Fruit fly (Drosophila melanogaster): ENCODE measurements around the gene P5CDh1.

Gene P5CDh1

DNA sequence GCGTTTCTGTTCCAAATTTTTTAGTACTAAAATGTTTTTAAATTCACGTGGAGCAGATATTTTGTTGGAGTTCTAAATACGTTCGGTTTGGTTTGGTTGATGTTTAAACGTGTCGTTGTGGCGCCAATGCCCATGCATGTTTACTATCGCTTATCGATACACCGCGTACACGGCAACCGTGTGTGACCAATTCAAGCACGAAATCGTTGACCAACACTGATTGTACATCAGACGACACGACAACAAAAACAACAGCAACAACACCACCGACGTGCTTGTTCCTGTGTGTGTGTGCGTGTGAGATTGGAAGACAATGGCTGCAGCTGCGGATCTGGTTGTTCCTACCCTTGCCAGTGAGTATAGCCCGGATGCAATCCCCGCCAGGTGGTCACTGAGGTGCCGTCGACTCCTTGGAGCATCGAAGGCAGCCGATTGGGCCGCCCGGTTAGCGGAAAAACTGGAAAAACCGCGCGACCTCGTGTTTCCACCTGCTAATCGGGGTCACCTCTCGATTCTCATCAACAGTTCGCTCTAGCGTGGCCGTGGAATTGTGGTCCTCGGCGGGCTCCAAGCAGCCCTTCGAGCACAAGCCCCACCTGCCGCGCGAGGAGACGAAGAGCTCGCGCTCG is 16.3 kb downstream of the P5CDh1 start, which contains the start of gene eIF2A:
TSS of gene eIF2A (plus strand) at position 16 of the 629 bp plus-strand sequence.
- TF ChIP-seq Sin3A (optimal IDR thresholded peaks at IDR 0.05) (no peak), insv (optimal IDR thresholded peaks at IDR 0.05) (no peak), ttk (optimal IDR thresholded peaks at IDR 0.05) (no peak)

DNA sequence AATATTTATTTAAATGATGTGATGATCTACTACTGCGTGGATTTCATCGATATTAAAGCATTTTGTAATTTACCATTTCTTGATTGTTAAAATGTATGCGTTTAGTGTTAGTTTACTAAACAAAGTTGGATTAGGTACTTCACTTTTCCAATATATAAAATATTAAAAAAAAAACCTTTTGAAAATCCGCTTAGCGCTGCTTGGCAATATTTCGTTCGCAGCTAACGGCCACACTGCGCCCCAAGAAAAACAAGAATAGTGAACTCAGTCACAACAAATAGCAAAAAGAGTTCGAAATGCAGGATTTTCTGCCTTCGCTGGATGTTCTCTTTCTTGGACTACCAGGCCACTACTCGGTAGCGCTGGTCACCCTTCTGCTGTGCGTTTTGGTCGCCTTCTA is 17.9 kb downstream of the P5CDh1 start, which contains the start of gene CG7407:
TSS of gene CG7407 (plus strand) at position 226 of the 400 bp plus-strand sequence.
- TF ChIP-seq ttk (optimal IDR thresholded peaks at IDR 0.05) (no peak), Myc (optimal IDR thresholded peaks at IDR 0.05) (no peak), h (optimal IDR thresholded peaks at IDR 0.05) (no peak), insv (optimal IDR thresholded peaks at IDR 0.05) (no peak), psq (optimal IDR thresholded peaks at IDR 0.05) (no peak), Sin3A (optimal IDR thresholded peaks at IDR 0.05) (no peak)

DNA sequence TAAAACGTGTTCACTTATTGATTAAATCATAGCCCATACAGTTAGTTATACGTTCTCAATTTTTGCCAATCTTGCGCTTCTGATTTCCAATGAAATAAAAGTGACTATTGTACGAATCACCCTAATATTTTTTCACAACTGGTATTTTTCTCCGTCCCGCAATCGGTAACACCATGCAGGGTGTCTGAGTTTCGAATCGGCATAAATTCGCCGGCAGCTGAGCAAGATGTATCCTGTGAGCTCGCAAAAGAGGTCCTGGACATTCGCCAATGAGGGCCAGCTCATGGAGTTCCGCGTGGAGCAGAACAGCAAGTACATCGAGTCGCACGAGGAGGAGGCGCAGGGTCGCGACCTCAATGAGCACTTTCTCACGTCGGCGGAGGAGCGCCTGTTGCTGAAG is 19.4 kb downstream of the P5CDh1 start, which contains the start of gene CycH:
TSS of gene CycH (plus strand) at position 218 of the 400 bp plus-strand sequence.
- no peak for TF ChIP-seq ttk (optimal IDR thresholded peaks at IDR 0.05)

DNA sequence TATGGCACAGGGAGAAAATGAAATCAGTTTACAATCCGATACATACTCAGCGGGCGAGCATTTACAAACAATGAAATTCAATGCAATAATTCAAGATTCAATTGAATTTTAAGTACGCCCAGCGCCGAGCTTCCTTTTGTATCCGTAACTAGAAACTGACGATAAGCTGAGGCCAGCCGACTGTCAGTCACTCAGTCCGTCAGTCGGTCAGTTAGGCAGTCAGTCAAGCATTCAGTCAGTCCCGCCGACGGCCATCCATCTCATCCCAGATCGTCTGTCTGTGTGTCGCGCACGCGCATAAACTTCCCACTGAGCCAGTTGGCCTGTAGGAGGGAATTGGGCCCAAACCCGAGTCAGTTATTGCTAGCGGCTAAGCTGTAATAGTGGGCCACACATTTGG is 21.7 kb downstream of the P5CDh1 start:
- TF ChIP-seq insv (optimal IDR thresholded peaks at IDR 0.05) (no peak), h (optimal IDR thresholded peaks at IDR 0.05) (no peak), Myc (optimal IDR thresholded peaks at IDR 0.05) (no peak)

DNA sequence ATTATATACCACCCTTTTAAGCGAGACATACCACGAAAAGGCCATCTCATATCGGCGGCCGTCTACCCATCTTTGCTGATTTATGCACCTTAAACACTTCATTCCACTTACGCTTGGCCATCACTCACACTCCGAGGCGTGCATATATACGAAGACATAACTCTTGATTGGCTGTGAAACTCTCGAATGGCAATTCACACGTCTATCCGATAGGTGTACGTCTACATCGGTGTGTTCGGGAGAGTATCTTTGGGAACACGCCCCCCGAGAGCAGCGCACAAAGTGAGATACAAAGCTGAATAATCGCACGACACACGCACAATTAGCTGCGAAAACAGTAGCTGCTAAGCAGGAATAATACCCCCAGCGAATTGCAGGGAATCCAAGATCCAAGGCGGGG is 22.5 kb downstream of the P5CDh1 start:
- TF ChIP-seq insv (optimal IDR thresholded peaks at IDR 0.05) (no peak), h (optimal IDR thresholded peaks at IDR 0.05) (no peak), Sin3A (optimal IDR thresholded peaks at IDR 0.05) (no peak), Myc (optimal IDR thresholded peaks at IDR 0.05) (no peak), psq (optimal IDR thresholded peaks at IDR 0.05) (no peak), ttk (optimal IDR thresholded peaks at IDR 0.05) (no peak)

DNA sequence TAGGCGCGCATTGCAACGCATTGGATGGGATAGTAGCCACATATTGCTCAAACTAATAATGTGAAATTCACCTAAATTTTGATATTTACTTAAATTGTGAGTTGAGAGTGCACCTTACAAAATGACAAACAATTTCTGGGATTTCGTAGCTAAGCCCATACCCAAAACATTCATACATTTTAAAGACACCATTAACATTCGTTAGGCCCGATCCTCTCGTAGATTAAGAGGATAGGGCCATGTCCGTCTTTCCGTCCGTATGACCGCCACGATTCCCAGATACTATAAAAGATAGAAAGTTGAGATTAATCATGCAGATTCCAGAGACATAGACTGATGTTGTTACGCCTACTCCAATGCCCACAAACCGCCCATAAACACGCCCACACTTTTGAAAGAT is 27.6 kb downstream of the P5CDh1 start, which contains the start of gene CG43895:
TSS of gene CG43895 (minus strand) at position 101 of the 400 bp plus-strand sequence.
- no peak for TF ChIP-seq h (optimal IDR thresholded peaks at IDR 0.05)
- no peak for TF ChIP-seq Myc (optimal IDR thresholded peaks at IDR 0.05)
- TF ChIP-seq psq (optimal IDR thresholded peaks at IDR 0.05) = no peak
- no peak for TF ChIP-seq Sin3A (optimal IDR thresholded peaks at IDR 0.05)
- no peak for TF ChIP-seq ttk (optimal IDR thresholded peaks at IDR 0.05)

DNA sequence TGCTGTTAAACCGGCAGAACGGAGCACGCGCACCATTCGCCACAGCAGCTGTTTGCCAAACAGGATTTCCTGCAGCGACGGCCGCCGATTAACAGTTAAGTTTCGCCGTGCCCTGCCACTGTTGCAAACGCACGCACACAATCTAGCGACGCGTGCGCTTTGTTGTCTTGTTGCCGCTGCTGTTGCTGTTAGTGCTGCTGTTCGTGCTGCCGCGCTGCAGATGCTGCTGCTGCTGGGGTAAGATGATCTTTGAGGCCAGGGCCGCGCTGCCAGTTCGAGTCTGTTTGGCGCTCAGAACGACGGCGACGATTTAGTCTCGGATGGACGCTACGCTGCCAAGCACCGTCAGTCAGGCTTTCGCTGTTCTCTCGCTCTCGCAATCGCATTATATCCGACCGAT is 32.6 kb downstream of the P5CDh1 start, which contains the start of gene eg:
TSS of gene eg (plus strand) at position 136 of the 400 bp plus-strand sequence.
- TF ChIP-seq insv (optimal IDR thresholded peaks at IDR 0.05) = no peak

DNA sequence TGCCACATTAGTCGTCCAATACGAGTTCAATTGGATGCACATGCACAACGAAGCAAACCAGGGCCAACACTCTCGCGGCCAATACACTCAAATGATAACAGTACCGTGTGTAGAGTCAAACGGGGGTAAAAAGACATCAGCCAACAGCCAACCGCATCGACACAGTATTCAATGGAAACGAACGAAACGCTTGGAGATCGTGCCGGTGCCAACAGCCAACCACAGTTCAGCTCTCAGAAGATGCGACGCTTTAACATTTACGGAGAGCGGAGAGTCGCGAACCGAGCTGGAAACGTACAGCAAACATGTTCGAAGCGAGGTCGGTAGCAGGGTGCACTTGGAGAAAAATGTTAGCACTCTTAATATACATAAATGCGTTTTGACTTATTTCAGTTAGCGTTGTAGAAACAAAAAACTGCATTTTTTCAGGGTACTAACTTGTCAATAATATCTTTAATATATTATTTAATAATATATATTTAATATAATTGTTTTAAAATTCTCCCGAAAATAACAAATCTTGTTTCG is 33.1 kb downstream of the P5CDh1 start:
- TF ChIP-seq Myc (optimal IDR thresholded peaks at IDR 0.05) (no peak), ttk (optimal IDR thresholded peaks at IDR 0.05) (no peak)

DNA sequence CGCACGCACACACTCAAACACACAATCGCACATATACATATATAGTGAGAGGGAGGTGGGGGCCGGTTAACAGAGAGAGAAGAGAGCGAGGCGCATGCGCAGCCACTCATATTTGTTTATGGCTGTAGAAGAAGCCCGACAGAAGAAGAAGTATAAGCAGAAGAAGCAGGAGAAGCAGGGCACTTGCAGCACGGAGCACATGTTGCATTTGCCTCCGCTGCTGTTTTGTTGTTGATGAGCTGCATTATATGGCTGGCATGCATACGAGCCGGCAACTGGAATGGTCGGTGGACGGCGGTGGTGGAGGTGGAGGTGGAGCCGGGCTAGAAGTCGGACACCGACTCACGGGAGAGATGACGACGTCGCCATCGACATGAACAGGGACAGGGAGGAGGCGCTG is 40.7 kb downstream of the P5CDh1 start:
- TF ChIP-seq Sin3A (optimal IDR thresholded peaks at IDR 0.05) (no peak), Myc (optimal IDR thresholded peaks at IDR 0.05) (no peak), insv (optimal IDR thresholded peaks at IDR 0.05) (no peak), h (optimal IDR thresholded peaks at IDR 0.05) (no peak), ttk (optimal IDR thresholded peaks at IDR 0.05) (no peak), psq (optimal IDR thresholded peaks at IDR 0.05) (no peak)

DNA sequence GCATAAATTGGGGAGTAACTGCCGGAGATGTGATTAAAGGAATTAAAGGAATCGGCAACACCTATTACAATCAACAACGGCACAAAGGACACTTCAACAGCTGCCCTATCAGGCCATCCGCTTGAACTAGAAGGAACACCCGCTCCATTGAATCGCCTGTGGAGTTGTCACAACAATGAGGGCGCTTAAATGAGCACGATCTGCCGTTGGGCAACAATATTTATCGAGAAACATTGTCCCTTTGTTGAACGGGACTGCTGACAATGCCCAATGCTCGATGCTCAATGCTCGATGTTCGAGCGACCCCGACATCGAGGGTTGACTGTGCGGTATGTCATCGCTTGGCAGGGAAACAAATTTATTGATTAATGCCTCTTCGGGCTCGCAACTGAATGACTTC is 53.3 kb downstream of the P5CDh1 start:
- no peak for TF ChIP-seq ttk (optimal IDR thresholded peaks at IDR 0.05)
- no peak for TF ChIP-seq Myc (optimal IDR thresholded peaks at IDR 0.05)
- TF ChIP-seq insv (optimal IDR thresholded peaks at IDR 0.05) = no peak
- no peak for TF ChIP-seq psq (optimal IDR thresholded peaks at IDR 0.05)

All from Kc167 (cell line).